Fruit fly (Drosophila melanogaster) whole organism, embryonic: ENCODE results near the gene pxb.

Experiments
- Abd-B ChIP-seq: fragments of 200-800 bp; sonication (Bioruptor generic); optimal IDR thresholded peaks from 2 replicates; lab custom pipeline; 2018; ENCODE audit warnings: missing biosample characterization, mild to moderate bottlenecking, missing genetic modification characterization, moderate library complexity
- Awh ChIP-seq: fragments of 200-800 bp; sonication (Bioruptor generic); IDR thresholded peaks from 2 replicates; pipeline ENCODE4, ENCODE4 v1.3.6; 2022; ENCODE audit warnings: missing biosample characterization, missing genetic modification characterization
- CG10209 ChIP-seq: fragments of 200-800 bp; sonication (Bioruptor generic); optimal IDR thresholded peaks from 3 replicates; lab custom pipeline; 2017; ENCODE audit warnings: missing biosample characterization, mild to moderate bottlenecking, missing genetic modification characterization, missing genetic modification reagents
- CG1024 ChIP-seq: fragments of 200-800 bp; sonication (Bioruptor generic); IDR thresholded peaks from 2 replicates; pipeline ENCODE4 v1.3.6; 2022; ENCODE audit warnings: missing biosample characterization, missing genetic modification characterization
- CG11093 ChIP-seq: fragments of 200-800 bp; sonication (Bioruptor generic); IDR thresholded peaks from 3 replicates; pipeline ENCODE4 v1.3.6; 2022; ENCODE audit warnings: missing biosample characterization, missing genetic modification characterization
- CG11247 ChIP-seq: fragments of 200-800 bp; sonication (Bioruptor generic); IDR thresholded peaks from 2 replicates; pipeline ENCODE4 v1.3.6; 2022; ENCODE audit warnings: missing biosample characterization, missing genetic modification characterization
- CG13775 ChIP-seq: fragments of 200-800 bp; sonication (Bioruptor generic); optimal IDR thresholded peaks from 3 replicates; lab custom pipeline; 2017; ENCODE audit warnings: missing biosample characterization, mild to moderate bottlenecking, missing genetic modification characterization
- CG14860 ChIP-seq: fragments of 200-800 bp; sonication (Bioruptor generic); IDR thresholded peaks from 3 replicates; pipeline ENCODE4 v1.3.6; 2022; ENCODE audit warnings: missing biosample characterization, missing genetic modification characterization; ENCODE audit not compliant: partially characterized antibody
- CG15011 ChIP-seq: fragments of 200-800 bp; sonication (Bioruptor generic); optimal IDR thresholded peaks from 3 replicates; lab custom pipeline; 2018; ENCODE audit warnings: missing biosample characterization, mild to moderate bottlenecking, missing genetic modification characterization
- CG15269 ChIP-seq: fragments of 200-800 bp; sonication (Bioruptor generic); optimal IDR thresholded peaks from 2 replicates; lab custom pipeline; 2018; ENCODE audit warnings: missing biosample characterization, mild to moderate bottlenecking, missing genetic modification characterization, moderate library complexity
- CG15696 ChIP-seq: fragments of 200-800 bp; sonication (Bioruptor generic); optimal IDR thresholded peaks from 2 replicates; lab custom pipeline; 2019; ENCODE audit warnings: missing biosample characterization, mild to moderate bottlenecking, missing genetic modification characterization, moderate library complexity
- CG1832 ChIP-seq: fragments of 200-800 bp; sonication (Bioruptor generic); optimal IDR thresholded peaks from 2 replicates; lab custom pipeline; 2017; ENCODE audit warnings: missing biosample characterization, mild to moderate bottlenecking, missing genetic modification characterization, inconsistent platforms
- CG3407 ChIP-seq: fragments of 200-800 bp; sonication (Bioruptor generic); optimal IDR thresholded peaks from 2 replicates; lab custom pipeline; 2018; ENCODE audit warnings: missing biosample characterization, mild to moderate bottlenecking, missing genetic modification characterization
- CG6254 ChIP-seq: fragments of 200-800 bp; sonication (Bioruptor generic); optimal IDR thresholded peaks from 3 replicates; lab custom pipeline; 2017; ENCODE audit warnings: mild to moderate bottlenecking, missing biosample characterization, missing genetic modification reagents, missing genetic modification characterization
- CG6272 ChIP-seq: fragments of 200-800 bp; sonication (Bioruptor generic); IDR thresholded peaks from 2 replicates; pipeline ENCODE4 v1.3.6; 2022; ENCODE audit warnings: missing biosample characterization, missing genetic modification characterization
- CG6689 ChIP-seq: fragments of 200-800 bp; sonication (Bioruptor generic); IDR thresholded peaks from 2 replicates; pipeline ENCODE4 v1.3.6; 2022; ENCODE audit warnings: missing biosample characterization, missing genetic modification characterization
- CG6765 ChIP-seq: fragments of 200-800 bp; sonication (Bioruptor generic); optimal IDR thresholded peaks from 3 replicates; lab custom pipeline; 2017; ENCODE audit warnings: missing biosample characterization, mild to moderate bottlenecking, missing genetic modification characterization
- CG6813 ChIP-seq: fragments of 200-800 bp; sonication (Bioruptor generic); optimal IDR thresholded peaks from 2 replicates; lab custom pipeline; 2017; ENCODE audit warnings: missing biosample characterization, missing genetic modification characterization, mild to moderate bottlenecking, moderate library complexity, missing genetic modification reagents
- CG8089 ChIP-seq: fragments of 200-800 bp; sonication (Bioruptor generic); optimal IDR thresholded peaks from 3 replicates; lab custom pipeline; 2016; ENCODE audit warnings: missing biosample characterization, missing genetic modification characterization
- CG8765 ChIP-seq: fragments of 200-800 bp; sonication (Bioruptor generic); IDR thresholded peaks from 2 replicates; pipeline ENCODE4 v1.3.6; 2022; ENCODE audit warnings: missing biosample characterization, missing genetic modification characterization
- CG8944 ChIP-seq: fragments of 200-800 bp; sonication (Bioruptor generic); optimal IDR thresholded peaks from 3 replicates; lab custom pipeline; 2016; ENCODE audit warnings: missing biosample characterization, missing genetic modification characterization
- CG9609 ChIP-seq: fragments of 200-800 bp; sonication (Bioruptor generic); optimal IDR thresholded peaks from 3 replicates; lab custom pipeline; 2016; ENCODE audit warnings: missing biosample characterization, missing genetic modification characterization
- CG9727 ChIP-seq: fragments of 200-800 bp; sonication (Bioruptor generic); optimal IDR thresholded peaks from 3 replicates; lab custom pipeline; 2017; ENCODE audit warnings: missing biosample characterization, mild to moderate bottlenecking, missing genetic modification characterization
- Chrac-16 ChIP-seq: fragments of 200-800 bp; sonication (Bioruptor generic); optimal IDR thresholded peaks from 3 replicates; lab custom pipeline; 2016; ENCODE audit warnings: missing biosample characterization, missing genetic modification characterization
- Deaf1 ChIP-seq: fragments of 200-800 bp; optimal IDR thresholded peaks from 3 replicates; lab custom pipeline; 2019; ENCODE audit warnings: missing biosample characterization, mild to moderate bottlenecking, missing genetic modification characterization, moderate library complexity
- Dp ChIP-seq: fragments of 200-800 bp; sonication (Bioruptor generic); optimal IDR thresholded peaks from 2 replicates; lab custom pipeline; 2018; ENCODE audit warnings: missing biosample characterization, mild to moderate bottlenecking, missing genetic modification characterization, moderate library complexity
- Mad ChIP-seq: fragments of 200-800 bp; sonication (Bioruptor generic); optimal IDR thresholded peaks from 2 replicates; lab custom pipeline; 2016; ENCODE audit warnings: missing biosample characterization, missing genetic modification characterization
- NC2β ChIP-seq: fragments of 200-800 bp; sonication (Bioruptor generic); optimal IDR thresholded peaks from 2 replicates; lab custom pipeline; 2016; ENCODE audit warnings: missing biosample characterization, missing genetic modification characterization
- PHDP ChIP-seq: fragments of 200-800 bp; sonication (Bioruptor generic); optimal IDR thresholded peaks from 3 replicates; lab custom pipeline; 2018; ENCODE audit warnings: missing biosample characterization, mild to moderate bottlenecking, missing genetic modification characterization, moderate library complexity
- ci ChIP-seq: fragments of 200-800 bp; sonication (Bioruptor generic); IDR thresholded peaks from 3 replicates; pipeline ENCODE4 v1.3.6; 2022; ENCODE audit warnings: missing biosample characterization, missing genetic modification characterization
- dati ChIP-seq: fragments of 200-800 bp; sonication (Bioruptor generic); IDR thresholded peaks from 2 replicates; pipeline ENCODE4 v1.3.6; 2022; ENCODE audit warnings: missing biosample characterization, missing genetic modification characterization
- dmrt11E ChIP-seq: fragments of 200-800 bp; sonication (Bioruptor generic); optimal IDR thresholded peaks from 3 replicates; lab custom pipeline; 2018; ENCODE audit warnings: missing biosample characterization, mild to moderate bottlenecking, missing genetic modification characterization, moderate library complexity
- fu2 ChIP-seq: fragments of 200-800 bp; sonication (Bioruptor generic); optimal IDR thresholded peaks from 2 replicates; lab custom pipeline; 2016; ENCODE audit warnings: missing biosample characterization, missing genetic modification characterization
- gem ChIP-seq: fragments of 200-800 bp; sonication (Bioruptor generic); optimal IDR thresholded peaks from 2 replicates; lab custom pipeline; 2019; ENCODE audit warnings: missing biosample characterization, mild to moderate bottlenecking, missing genetic modification characterization, moderate library complexity
- gfzf ChIP-seq: fragments of 200-800 bp; sonication (Bioruptor generic); optimal IDR thresholded peaks from 2 replicates; lab custom pipeline; 2016; ENCODE audit warnings: missing biosample characterization, mild to moderate bottlenecking, missing genetic modification characterization, moderate library complexity
- grn ChIP-seq: fragments of 200-800 bp; sonication (Bioruptor generic); optimal IDR thresholded peaks from 3 replicates; lab custom pipeline; 2017; ENCODE audit warnings: missing biosample characterization, missing genetic modification characterization
- her ChIP-seq: fragments of 200-800 bp; sonication (Bioruptor generic); optimal IDR thresholded peaks from 2 replicates; lab custom pipeline; 2016; ENCODE audit warnings: missing biosample characterization, missing genetic modification characterization
- ind ChIP-seq: fragments of 200-800 bp; sonication (Bioruptor generic); optimal IDR thresholded peaks from 3 replicates; lab custom pipeline; 2016; ENCODE audit warnings: missing biosample characterization, missing genetic modification characterization
- kay ChIP-seq: fragments of 200-800 bp; sonication (Bioruptor generic); optimal IDR thresholded peaks from 2 replicates; lab custom pipeline; 2016; ENCODE audit warnings: missing biosample characterization, missing genetic modification characterization
- mld ChIP-seq: fragments of 200-800 bp; sonication (Bioruptor generic); IDR thresholded peaks from 3 replicates; pipeline ENCODE4 v1.3.6; 2022; ENCODE audit warnings: missing biosample characterization, missing genetic modification characterization; ENCODE audit not compliant: partially characterized antibody
- nau ChIP-seq: fragments of 200-800 bp; sonication (Bioruptor generic); optimal IDR thresholded peaks from 3 replicates; lab custom pipeline; 2017; ENCODE audit warnings: missing biosample characterization, mild to moderate bottlenecking, missing genetic modification characterization, missing genetic modification reagents
- pb ChIP-seq: fragments of 200-800 bp; sonication (Bioruptor generic); optimal IDR thresholded peaks from 3 replicates; lab custom pipeline; 2016; ENCODE audit warnings: missing biosample characterization, missing genetic modification characterization
- pita ChIP-seq: fragments of 200-800 bp; sonication (Bioruptor generic); optimal IDR thresholded peaks from 2 replicates; lab custom pipeline; 2017; ENCODE audit warnings: missing biosample characterization, mild to moderate bottlenecking, missing genetic modification characterization
- prd ChIP-seq, 3 experiments: fragments of >200 bp in 2 of 3; fragments of 200-800 bp in 1 of 3; sonication (Bioruptor generic) in 1 of 3; optimal IDR thresholded peaks in 2 of 3; IDR thresholded peaks in 1 of 3; 2 replicates in 2 of 3; 3 replicates in 1 of 3; pipeline versions ENCODE4 v1.3.6 to Lab custom; 2017 to 2022; ENCODE audit warnings: missing biosample characterization in 1 of 3, missing genetic modification characterization in 1 of 3
- pros ChIP-seq: fragments of 200-800 bp; sonication (Bioruptor generic); optimal IDR thresholded peaks from 3 replicates; lab custom pipeline; 2019; ENCODE audit warnings: missing biosample characterization, mild to moderate bottlenecking, missing genetic modification characterization, moderate library complexity
- sens ChIP-seq: fragments of 200-800 bp; sonication (Bioruptor generic); peaks from one replicate; lab custom pipeline; 2016; ENCODE audit warnings: missing biosample characterization, missing genetic modification characterization
- so ChIP-seq: fragments of 200-800 bp; sonication (Bioruptor generic); IDR thresholded peaks from 3 replicates; pipeline ENCODE4 v1.3.6; 2022; ENCODE audit warnings: missing biosample characterization, missing genetic modification characterization
- tin ChIP-seq: fragments of 200-800 bp; sonication (Bioruptor generic); optimal IDR thresholded peaks from 3 replicates; lab custom pipeline; 2016; ENCODE audit warnings: missing biosample characterization, missing genetic modification characterization
- zf30C ChIP-seq: fragments of 200-800 bp; sonication (Bioruptor generic); optimal IDR thresholded peaks from 3 replicates; lab custom pipeline; 2018; ENCODE audit warnings: missing biosample characterization, mild to moderate bottlenecking, missing genetic modification characterization

The pxb gene

dm6 chr3R:15651770-15652410 is 14.1 kb upstream of the pxb start (continued):
- TF ChIP-seq dati (GFP tag; lab: Robert Waterston, UW) (no peak), Chrac-16 (peak; percentile 44), CG6254 (peak; percentile 72), sens (GFP tag; lab: Kevin White, UChicago) (peak; percentile 97), her (GFP tag; lab: Kevin White, UChicago) (no peak), CG13775 (GFP tag; lab: Kevin White, UChicago) (peak; percentile 31), ci (peak; percentile 51; the same call in 1 of the 3 replicates), CG9609 (GFP tag; lab: Kevin White, UChicago) (peak; percentile 41), so (GFP tag; lab: Robert Waterston, UW) (0 out of 3 replicates have a peak, but pooled peaks have one; percentile 28), CG6272 (0 out of 2 replicates have a peak, but pooled peaks have one; percentile 35), kay (no peak), NC2β (GFP tag; lab: Kevin White, UChicago) (peak; percentile 74), CG15269 (tag; lab: Kevin White, UChicago) (no peak), CG8944 (GFP tag; lab: Kevin White, UChicago) (peak; percentile 62), zf30C (GFP tag; lab: Kevin White, UChicago) (no peak), pita (GFP tag; lab: Kevin White, UChicago) (no peak), Abd-B (GFP tag; lab: Kevin White, UChicago) (peak; percentile 62), CG9727 (GFP tag; lab: Kevin White, UChicago) (peak; percentile 73), nau (peak; percentile 10), CG8089 (GFP tag; lab: Kevin White, UChicago) (no peak), CG1024 (GFP tag; lab: Robert Waterston, UW) (peak; percentile 35; the same call in 1 of the 2 replicates), CG3407 (peak; percentile 17), ind (peak; percentile 32), prd (optimal IDR thresholded peaks at IDR 0.05; lab: Kevin White, UChicago) (no peak), prd (GFP tag; IDR thresholded peaks at IDR 0.05; lab: Robert Waterston, UW) (peak; percentile 77), CG15696 (tag; lab: Kevin White, UChicago) (peak; percentile 77), dmrt11E (peak; percentile 73), pb (GFP tag; lab: Kevin White, UChicago) (peak; percentile 27), mld (GFP tag; lab: Robert Waterston, UW) (no peak), CG1832 (GFP tag; lab: Kevin White, UChicago) (no peak), CG15011 (GFP tag; lab: Kevin White, UChicago) (no peak), CG11247 (GFP tag; lab: Robert Waterston, UW) (no peak), pros (GFP tag; lab: Kevin White, UChicago) (no peak), gem (peak; percentile 59), CG11093 (peak; percentile 41; the same call in 1 of the 3 replicates), CG8765 (GFP tag; lab: Robert Waterston, UW) (peak; percentile 69), fu2 (GFP tag; lab: Kevin White, UChicago) (no peak), grn (GFP tag; lab: Kevin White, UChicago) (no peak), tin (peak; percentile 39), PHDP (tag; lab: Kevin White, UChicago) (no peak), CG14860 (GFP tag; lab: Robert Waterston, UW) (0 out of 3 replicates have a peak, but pooled peaks have one; percentile 17), CG6689 (GFP tag; lab: Robert Waterston, UW) (peak; percentile 58; the same call in 1 of the 2 replicates), CG6765 (GFP tag; lab: Kevin White, UChicago) (no peak), Deaf1 (tag; lab: Kevin White, UChicago) (no peak), Mad (GFP tag; lab: Kevin White, UChicago) (no peak), Dp (GFP tag; lab: Kevin White, UChicago) (no peak), gfzf (GFP tag; lab: Kevin White, UChicago) (no peak), CG6813 (GFP tag; lab: Kevin White, UChicago) (peak; percentile 47), CG10209 (GFP tag; lab: Kevin White, UChicago) (peak; percentile 8), Awh (GFP tag; lab: Robert Waterston, UW) (peak; percentile 56; the same call in 1 of the 2 replicates)
